Worm (Caenorhabditis elegans): ENCODE results near the gene tag-278.
A peak's percentile ranks its signal among the peaks of the same experiment; 100 is the strongest.

tag-278 gene

DNA sequence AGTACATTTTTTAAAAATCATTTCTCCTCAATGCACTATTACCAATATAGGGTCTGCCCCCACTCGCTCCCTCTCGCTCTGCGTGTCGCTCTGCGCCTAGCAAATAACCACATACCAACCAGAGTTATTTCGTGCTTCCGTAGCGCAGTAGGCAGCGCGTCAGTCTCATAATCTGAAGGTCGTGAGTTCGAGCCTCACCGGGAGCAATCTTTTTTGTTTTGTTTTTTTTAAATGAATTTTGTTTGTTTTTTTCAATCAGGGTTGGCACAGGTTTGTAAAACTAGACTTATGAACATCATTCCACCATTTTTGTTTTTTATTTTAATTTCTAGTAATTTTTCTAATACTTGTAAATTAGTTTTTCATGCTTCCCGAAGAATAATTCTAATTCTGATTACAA, 8.6 kb upstream of the tag-278 start (continued):
- TF ChIP-seq aly-2 (tag; optimal IDR thresholded peaks at IDR 0.05) (peak; percentile 26), nhr-11 (tag; optimal IDR thresholded peaks at IDR 0.05) (no peak), snu-23 (GFP tag; optimal IDR thresholded peaks at IDR 0.05) (peak; percentile 82), nhr-47 (tag; optimal IDR thresholded peaks at IDR 0.05) (peak; percentile 83), nhr-77 (tag; optimal IDR thresholded peaks at IDR 0.05) (no peak), fkh-8 (tag; optimal IDR thresholded peaks at IDR 0.05) (peak; percentile 55)

DNA sequence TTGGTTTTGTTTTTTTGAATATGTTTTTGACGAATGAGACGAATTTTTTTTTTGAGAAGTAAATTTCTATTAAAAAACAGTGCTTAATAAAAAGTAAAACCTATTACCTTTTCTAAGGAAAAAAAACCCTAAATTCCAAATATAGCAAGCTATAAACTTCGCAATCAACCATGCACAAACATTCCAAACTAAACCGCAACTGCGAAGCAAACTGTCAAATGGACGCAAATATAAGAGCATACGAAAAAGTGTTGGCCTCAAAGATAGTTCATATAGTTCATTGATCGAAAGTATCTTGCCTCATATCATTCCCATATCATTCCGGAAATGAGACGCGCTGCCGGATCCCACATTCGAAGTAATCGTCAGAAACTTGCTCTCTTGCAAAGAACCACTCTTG, 7.6 kb upstream of the tag-278 start, which contains the start of gene C01C4.3:
Gene C01C4.3 (plus strand): TSS at position 301 of the 400 bp plus-strand sequence.
- TF ChIP-seq efl-1 (optimal IDR thresholded peaks at IDR 0.05): no peak
- TF ChIP-seq efl-1 (GFP tag; optimal IDR thresholded peaks at IDR 0.05 in 1 of 2): peak in 1 of 2 experiments; percentile 32
- TF ChIP-seq nhr-11 (tag; optimal IDR thresholded peaks at IDR 0.05): no peak

DNA sequence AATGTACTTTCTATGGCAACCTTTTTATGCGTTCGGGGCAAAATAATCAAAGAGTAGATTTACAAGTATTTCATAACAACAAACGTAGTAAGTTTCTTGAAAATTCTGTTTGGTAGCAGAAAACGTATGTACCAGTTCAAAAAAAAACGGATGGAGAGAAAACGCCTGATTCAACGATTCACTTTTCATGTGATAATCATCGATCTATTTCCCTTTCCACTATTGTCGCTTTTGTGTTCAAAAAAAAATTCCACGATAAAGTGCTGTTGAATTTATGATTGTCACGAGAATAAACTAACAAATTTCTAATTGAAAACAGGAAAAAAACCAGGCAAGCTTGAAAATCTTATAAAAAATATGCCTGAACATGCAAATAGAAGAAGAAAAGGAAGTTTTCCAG, 6.8 kb upstream of the tag-278 start:
- TF ChIP-seq skn-1 (tag; optimal IDR thresholded peaks at IDR 0.05) (no peak), egl-13 (tag; optimal IDR thresholded peaks at IDR 0.05) (no peak), hlh-4 (tag; optimal IDR thresholded peaks at IDR 0.05) (no peak), unc-86 (tag; optimal IDR thresholded peaks at IDR 0.05) (no peak), alr-1 (tag; optimal IDR thresholded peaks at IDR 0.05; ENCODE audit: borderline replicate concordance) (no peak), blmp-1 (tag; optimal IDR thresholded peaks at IDR 0.05) (peak; percentile 67), grh-1 (GFP tag; IDR thresholded peaks at IDR 0.05) (no peak)

DNA sequence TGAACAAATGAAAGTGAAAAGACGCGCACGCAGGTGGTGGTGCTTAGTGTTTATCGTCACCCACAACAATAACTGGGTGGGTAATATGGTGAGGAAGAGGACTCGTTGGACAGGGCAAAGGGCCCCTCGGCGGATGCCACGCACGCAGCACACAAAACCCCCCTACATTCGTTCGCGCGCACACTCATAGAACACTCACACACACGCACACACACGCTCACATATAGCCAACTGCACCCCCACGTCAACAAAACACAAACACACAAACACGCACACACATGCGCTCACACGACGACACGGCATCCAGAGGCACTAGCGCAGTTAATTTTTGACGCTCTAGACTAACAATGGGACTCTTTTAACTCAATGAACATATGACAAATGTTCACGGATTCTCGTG, 5.2 kb upstream of the tag-278 start:
- TF ChIP-seq mab-9 (GFP tag; IDR thresholded peaks at IDR 0.05) (no peak), ceh-82 (tag; optimal IDR thresholded peaks at IDR 0.05) (peak in 2 of 3 experiments; percentile 1 to 49), lin-35 (GFP tag; optimal IDR thresholded peaks at IDR 0.05) (peak; percentile 17 to 42), fkh-10 (GFP tag; optimal IDR thresholded peaks at IDR 0.05) (peak; percentile 35), nhr-47 (tag; optimal IDR thresholded peaks at IDR 0.05) (peak; percentile 32), aha-1 (tag; optimal IDR thresholded peaks at IDR 0.05) (no peak), elt-3 (tag; optimal IDR thresholded peaks at IDR 0.05) (no peak), efl-3 (GFP tag; optimal IDR thresholded peaks at IDR 0.05) (no peak), nhr-71 (tag; optimal IDR thresholded peaks at IDR 0.05) (peak; percentile 67), skn-1 (tag; optimal IDR thresholded peaks at IDR 0.05) (peak; percentile 20), tbx-2 (tag; optimal IDR thresholded peaks at IDR 0.05) (peak; percentile 23), C16A3.4 (tag; optimal IDR thresholded peaks at IDR 0.05) (no peak), nhr-85 (tag) (no peak), Y116A8C.19 (tag; optimal IDR thresholded peaks at IDR 0.05; ENCODE audit: borderline replicate concordance) (no peak), ztf-11 (tag; optimal IDR thresholded peaks at IDR 0.05) (peak in 1 of 2 experiments; percentile 29), nhr-19 (GFP tag; conservative IDR thresholded peaks at IDR 0.05) (peak; percentile 39; the same call in 1 of the 2 replicates), dpl-1 (GFP tag; optimal IDR thresholded peaks at IDR 0.05) (peak in 1 of 3 experiments; percentile 29), unc-62 (GFP tag; optimal IDR thresholded peaks at IDR 0.05) (no peak), lsy-2 (tag; optimal IDR thresholded peaks at IDR 0.05) (peak in 1 of 2 experiments; percentile 37), nhr-90 (tag; optimal IDR thresholded peaks at IDR 0.05; ENCODE audit: poor library complexity) (no peak), nhr-76 (tag; optimal IDR thresholded peaks at IDR 0.05) (no peak), C04F5.9 (tag; optimal IDR thresholded peaks at IDR 0.05) (no peak), mdl-1 (tag; optimal IDR thresholded peaks at IDR 0.05) (peak in 1 of 2 experiments; percentile 66), unc-86 (tag; optimal IDR thresholded peaks at IDR 0.05) (peak; percentile 7), snu-23 (GFP tag; optimal IDR thresholded peaks at IDR 0.05) (peak; percentile 64), ama-1 (optimal IDR thresholded peaks at IDR 0.05) (no peak), C34B4.2 (tag; optimal IDR thresholded peaks at IDR 0.05) (no peak), xbp-1 (tag; optimal IDR thresholded peaks at IDR 0.05) (peak; percentile 34), hpl-2 (GFP tag; optimal IDR thresholded peaks at IDR 0.05) (no peak), zip-4 (GFP tag; optimal IDR thresholded peaks at IDR 0.05) (no peak), snpc-4 (tag; optimal IDR thresholded peaks at IDR 0.05) (no peak), mep-1 (tag; optimal IDR thresholded peaks at IDR 0.05) (peak; percentile 7), fos-1 (tag; optimal IDR thresholded peaks at IDR 0.05) (no peak), pax-3 (tag; optimal IDR thresholded peaks at IDR 0.05) (no peak), efl-1 (optimal IDR thresholded peaks at IDR 0.05) (no peak), efl-1 (GFP tag; optimal IDR thresholded peaks at IDR 0.05 in 1 of 2) (no peak), sptf-1 (tag; optimal IDR thresholded peaks at IDR 0.05) (no peak), blmp-1 (tag; optimal IDR thresholded peaks at IDR 0.05) (peak; percentile 40), lin-14 (GFP tag; optimal IDR thresholded peaks at IDR 0.05) (peak; percentile 81)

All from whole organism, L1 larva.